Fruit fly (Drosophila melanogaster) whole organism, embryonic: ENCODE data around the gene lectin-30A.

Experiments used
- Atf-2 ChIP-seq: fragments of 200-800 bp; sonication (Bioruptor generic); optimal IDR thresholded peaks from 2 replicates; lab custom pipeline; 2016; ENCODE audit warnings: missing biosample characterization, missing genetic modification characterization
- Bdp1 ChIP-seq: fragments of 200-800 bp; sonication (Bioruptor generic); optimal IDR thresholded peaks from 3 replicates; lab custom pipeline; 2016; ENCODE audit warnings: missing biosample characterization, missing genetic modification characterization
- CG10321 ChIP-seq: fragments of 200-800 bp; sonication (Bioruptor generic); IDR thresholded peaks from 2 replicates; pipeline ENCODE4 v1.3.6; 2022; ENCODE audit warnings: missing biosample characterization, missing genetic modification characterization
- CG10431 ChIP-seq: fragments of 200-800 bp; sonication (Bioruptor generic); optimal IDR thresholded peaks from 3 replicates; lab custom pipeline; 2018; ENCODE audit warnings: missing biosample characterization, mild to moderate bottlenecking, missing genetic modification characterization
- CG10462 ChIP-seq: fragments of 200-800 bp; sonication (Bioruptor generic); optimal IDR thresholded peaks from 2 replicates; lab custom pipeline; 2016; ENCODE audit warnings: missing biosample characterization, missing genetic modification characterization
- CG12236 ChIP-seq: fragments of 200-800 bp; sonication (Bioruptor generic); optimal IDR thresholded peaks from 2 replicates; lab custom pipeline; 2016; ENCODE audit warnings: missing biosample characterization, missing genetic modification characterization
- CG13123 ChIP-seq: fragments of 200-800 bp; sonication (Bioruptor generic); optimal IDR thresholded peaks from 2 replicates; lab custom pipeline; 2016; ENCODE audit warnings: missing biosample characterization, missing genetic modification characterization
- CG14667 ChIP-seq: fragments of 200-800 bp; sonication (Bioruptor generic); IDR thresholded peaks from 2 replicates; pipeline ENCODE4 v1.3.6; 2022; ENCODE audit warnings: missing biosample characterization, missing genetic modification characterization
- CG14965 ChIP-seq: fragments of 200-800 bp; sonication (Bioruptor generic); optimal IDR thresholded peaks from 2 replicates; lab custom pipeline; 2016; ENCODE audit warnings: missing biosample characterization, missing genetic modification characterization, borderline replicate concordance
- CG18011 ChIP-seq: fragments of 200-800 bp; sonication (Bioruptor generic); optimal IDR thresholded peaks from 2 replicates; lab custom pipeline; 2017; ENCODE audit warnings: missing biosample characterization, missing genetic modification characterization, mild to moderate bottlenecking, moderate library complexity, missing genotype
- CG1832 ChIP-seq: fragments of 200-800 bp; sonication (Bioruptor generic); optimal IDR thresholded peaks from 2 replicates; lab custom pipeline; 2017; ENCODE audit warnings: missing biosample characterization, mild to moderate bottlenecking, missing genetic modification characterization, inconsistent platforms
- CG2129 ChIP-seq: fragments of 200-800 bp; sonication (Bioruptor generic); IDR thresholded peaks from 2 replicates; pipeline ENCODE4 v1.3.6; 2022; ENCODE audit warnings: missing biosample characterization, missing genetic modification characterization; ENCODE audit not compliant: partially characterized antibody
- CG31441 ChIP-seq: fragments of 200-800 bp; sonication (Bioruptor generic); IDR thresholded peaks from 2 replicates; pipeline ENCODE4 v1.3.6; 2022; ENCODE audit warnings: missing biosample characterization, missing genetic modification characterization
- CG4328 ChIP-seq: fragments of 200-800 bp; sonication (Bioruptor generic); optimal IDR thresholded peaks from 3 replicates; lab custom pipeline; 2017; ENCODE audit warnings: missing biosample characterization, missing genetic modification reagents, missing genetic modification characterization
- CG5180 ChIP-seq: fragments of 200-800 bp; sonication (Bioruptor generic); optimal IDR thresholded peaks from 3 replicates; lab custom pipeline; 2017; ENCODE audit warnings: missing biosample characterization, missing genetic modification characterization, mild to moderate bottlenecking, moderate library complexity, missing genetic modification reagents
- CG7839 ChIP-seq: fragments of 200-800 bp; sonication (Bioruptor generic); optimal IDR thresholded peaks from 3 replicates; lab custom pipeline; 2018; ENCODE audit warnings: missing biosample characterization, mild to moderate bottlenecking, missing genetic modification characterization, moderate library complexity
- CG8290 ChIP-seq, 3 experiments: fragments of 200-800 bp; sonication (Bioruptor generic); optimal IDR thresholded peaks; 2 replicates each; lab custom pipeline; 2016 to 2019; ENCODE audit warnings: missing biosample characterization in 3 of 3, missing genetic modification characterization in 3 of 3, mild to moderate bottlenecking in 2 of 3, moderate library complexity in 1 of 3
- CG8359 ChIP-seq: fragments of 200-800 bp; sonication (Bioruptor generic); optimal IDR thresholded peaks from 2 replicates; lab custom pipeline; 2017; ENCODE audit warnings: missing biosample characterization, mild to moderate bottlenecking, missing genetic modification characterization, borderline replicate concordance
- CrebB ChIP-seq: fragments of 200-800 bp; sonication (Bioruptor generic); optimal IDR thresholded peaks from 3 replicates; lab custom pipeline; 2018; ENCODE audit warnings: missing biosample characterization, mild to moderate bottlenecking, missing genetic modification characterization
- Doc2 ChIP-seq: fragments of 200-800 bp; sonication (Bioruptor generic); IDR thresholded peaks from 2 replicates; pipeline ENCODE4 v1.3.6; 2022; ENCODE audit warnings: missing biosample characterization, missing genetic modification characterization
- Dref ChIP-seq: fragments of 200-800 bp; sonication (Bioruptor generic); IDR thresholded peaks from 2 replicates; pipeline ENCODE4 v1.3.6; 2022; ENCODE audit warnings: missing biosample characterization, missing genetic modification characterization
- Drgx ChIP-seq: fragments of 200-800 bp; sonication (Bioruptor generic); IDR thresholded peaks from 2 replicates; pipeline ENCODE4 v1.3.6; 2022; ENCODE audit warnings: missing biosample characterization, missing genetic modification characterization
- Ets65A ChIP-seq: fragments of 200-800 bp; sonication (Bioruptor generic); peaks from one replicate; lab custom pipeline; 2016; ENCODE audit warnings: missing biosample characterization, missing genetic modification characterization
- Fer1 ChIP-seq: fragments of 200-800 bp; sonication (Bioruptor generic); optimal IDR thresholded peaks from 2 replicates; lab custom pipeline; 2017; ENCODE audit warnings: missing biosample characterization, mild to moderate bottlenecking, missing genetic modification characterization
- Fer3 ChIP-seq: fragments of 200-800 bp; sonication (Bioruptor generic); optimal IDR thresholded peaks from 2 replicates; lab custom pipeline; 2018; ENCODE audit warnings: missing biosample characterization, mild to moderate bottlenecking, missing genetic modification characterization, moderate library complexity
- Gsc ChIP-seq: fragments of 200-800 bp; sonication (Bioruptor generic); IDR thresholded peaks from 2 replicates; pipeline ENCODE4 v1.3.6; 2022; ENCODE audit warnings: missing biosample characterization, missing genetic modification characterization
- HLH54F ChIP-seq: fragments of 200-800 bp; sonication (Bioruptor generic); optimal IDR thresholded peaks from 3 replicates; lab custom pipeline; 2016; ENCODE audit warnings: missing biosample characterization, missing genetic modification characterization
- NC2α ChIP-seq: fragments of 200-800 bp; sonication (Bioruptor generic); optimal IDR thresholded peaks from 2 replicates; lab custom pipeline; 2016; ENCODE audit warnings: missing biosample characterization, missing genetic modification characterization
- Neu2 ChIP-seq: fragments of 200-800 bp; sonication (Bioruptor generic); optimal IDR thresholded peaks from 3 replicates; lab custom pipeline; 2016; ENCODE audit warnings: missing biosample characterization, missing genetic modification characterization, borderline replicate concordance
- Nf-YB ChIP-seq: fragments of 200-800 bp; sonication (Bioruptor generic); optimal IDR thresholded peaks from 3 replicates; lab custom pipeline; 2019; ENCODE audit warnings: missing biosample characterization, mild to moderate bottlenecking, missing genetic modification characterization, moderate library complexity
- Taf1 ChIP-seq: fragments of 200-800 bp; sonication (Bioruptor generic); IDR thresholded peaks from 2 replicates; pipeline ENCODE4 v1.3.6; 2022; ENCODE audit warnings: missing biosample characterization, missing genetic modification characterization
- ab ChIP-seq: fragments of 200-800 bp; sonication (Bioruptor generic); optimal IDR thresholded peaks from 2 replicates; lab custom pipeline; 2016; ENCODE audit warnings: missing biosample characterization, missing genetic modification characterization
- ap ChIP-seq: fragments of 200-800 bp; sonication (Bioruptor generic); IDR thresholded peaks from 2 replicates; pipeline ENCODE4 v1.3.6; 2022; ENCODE audit warnings: missing biosample characterization, missing genetic modification characterization
- chm ChIP-seq: fragments of 200-800 bp; sonication (Bioruptor generic); IDR thresholded peaks from 2 replicates; pipeline ENCODE4 v1.3.6; 2022; ENCODE audit warnings: missing biosample characterization, missing genetic modification characterization
- dmrt11E ChIP-seq: fragments of 200-800 bp; sonication (Bioruptor generic); optimal IDR thresholded peaks from 3 replicates; lab custom pipeline; 2018; ENCODE audit warnings: missing biosample characterization, mild to moderate bottlenecking, missing genetic modification characterization, moderate library complexity
- exex ChIP-seq: fragments of 200-800 bp; sonication (Bioruptor generic); optimal IDR thresholded peaks from 4 replicates; lab custom pipeline; 2018; ENCODE audit warnings: missing biosample characterization, mild to moderate bottlenecking, missing genetic modification characterization, moderate library complexity
- fd96Cb ChIP-seq: fragments of 200-800 bp; sonication (Bioruptor generic); optimal IDR thresholded peaks from 2 replicates; lab custom pipeline; 2018; ENCODE audit warnings: missing biosample characterization, mild to moderate bottlenecking, missing genetic modification characterization, moderate library complexity
- ftz-f1 ChIP-seq: fragments of 200-800 bp; sonication (Bioruptor generic); optimal IDR thresholded peaks from 2 replicates; lab custom pipeline; 2016; ENCODE audit warnings: missing biosample characterization, missing genetic modification characterization
- inv ChIP-seq: fragments of 200-800 bp; sonication (Bioruptor generic); IDR thresholded peaks from 2 replicates; pipeline ENCODE4 v1.3.6; 2022; ENCODE audit warnings: missing biosample characterization, missing genetic modification characterization; ENCODE audit not compliant: partially characterized antibody
- kni ChIP-seq: fragments of 200-800 bp; sonication (Bioruptor generic); optimal IDR thresholded peaks from 3 replicates; lab custom pipeline; 2017; ENCODE audit warnings: mild to moderate bottlenecking, missing biosample characterization, missing genetic modification reagents, missing genetic modification characterization
- lilli ChIP-seq: fragments of 200-800 bp; sonication (Bioruptor generic); optimal IDR thresholded peaks from 3 replicates; lab custom pipeline; 2016; ENCODE audit warnings: missing biosample characterization, missing genetic modification characterization
- luna ChIP-seq: fragments of 200-800 bp; sonication (Bioruptor generic); optimal IDR thresholded peaks from 2 replicates; lab custom pipeline; 2016; ENCODE audit warnings: missing biosample characterization, missing genetic modification characterization
- mld ChIP-seq: fragments of 200-800 bp; sonication (Bioruptor generic); IDR thresholded peaks from 3 replicates; pipeline ENCODE4 v1.3.6; 2022; ENCODE audit warnings: missing biosample characterization, missing genetic modification characterization; ENCODE audit not compliant: partially characterized antibody
- nerfin-1 ChIP-seq: fragments of 200-800 bp; sonication (Bioruptor generic); optimal IDR thresholded peaks from 3 replicates; lab custom pipeline; 2019; ENCODE audit warnings: missing biosample characterization, mild to moderate bottlenecking, missing genetic modification characterization, moderate library complexity
- org-1 ChIP-seq: fragments of 200-800 bp; sonication (Bioruptor generic); optimal IDR thresholded peaks from 2 replicates; lab custom pipeline; 2017; ENCODE audit warnings: missing biosample characterization, missing genetic modification characterization
- ro ChIP-seq: fragments of 200-800 bp; sonication (Bioruptor generic); IDR thresholded peaks from 2 replicates; pipeline ENCODE4 v1.3.6; 2022; ENCODE audit warnings: missing biosample characterization, missing genetic modification characterization
- row ChIP-seq: fragments of 200-800 bp; sonication (Bioruptor generic); IDR thresholded peaks from 3 replicates; pipeline ENCODE4 v1.3.6; 2022; ENCODE audit warnings: missing biosample characterization, missing genetic modification characterization
- slbo ChIP-seq: fragments of 200-800 bp; sonication (Bioruptor generic); IDR thresholded peaks from 2 replicates; pipeline ENCODE4 v1.3.6; 2022; ENCODE audit warnings: missing biosample characterization, missing genetic modification characterization
- usp ChIP-seq: fragments of >200 bp; optimal IDR thresholded peaks from 2 replicates; lab custom pipeline; 2017; ENCODE audit warnings: missing biosample characterization, missing genetic modification characterization
- vfl ChIP-seq: fragments of 200-800 bp; sonication (Bioruptor generic); optimal IDR thresholded peaks from 2 replicates; lab custom pipeline; 2016; ENCODE audit warnings: missing biosample characterization, missing genetic modification characterization
- zen ChIP-seq: fragments of 200-800 bp; sonication (Bioruptor generic); optimal IDR thresholded peaks from 3 replicates; lab custom pipeline; 2018; ENCODE audit warnings: missing biosample characterization, mild to moderate bottlenecking, missing genetic modification characterization, moderate library complexity

Gene lectin-30A

dm6 chr2L:9235556-9236001, 19.1 kb downstream of the lectin-30A start (continued):
- TF ChIP-seq Drgx (GFP tag; lab: Robert Waterston, UW): peak; percentile 32; the same call in 1 of the 2 replicates
- no peak for TF ChIP-seq CG12236 (GFP tag; lab: Kevin White, UChicago)
- peak; percentile 54 for TF ChIP-seq Fer1 (GFP tag; lab: Kevin White, UChicago)
- no peak for TF ChIP-seq ab
- no peak for TF ChIP-seq inv
- no peak for TF ChIP-seq CG10462 (GFP tag; lab: Kevin White, UChicago)
- TF ChIP-seq exex (tag; lab: Kevin White, UChicago): peak; percentile 50
- TF ChIP-seq CrebB: no peak
- no peak for TF ChIP-seq Ets65A (GFP tag; lab: Kevin White, UChicago)
- TF ChIP-seq Taf1 (GFP tag; lab: Robert Waterston, UW): 0 out of 2 replicates have a peak, but pooled peaks have one; percentile 6
- no peak for TF ChIP-seq CG1832 (GFP tag; lab: Kevin White, UChicago)
- TF ChIP-seq Dref (GFP tag; lab: Robert Waterston, UW): no peak
- TF ChIP-seq vfl (GFP tag; lab: Kevin White, UChicago): no peak
- TF ChIP-seq Doc2 (GFP tag; lab: Robert Waterston, UW): no peak
- TF ChIP-seq ftz-f1 (GFP tag; lab: Kevin White, UChicago): no peak
- no peak for TF ChIP-seq usp (GFP tag; lab: Kevin White, UChicago)
- TF ChIP-seq CG13123 (GFP tag; lab: Kevin White, UChicago): no peak
- no peak for TF ChIP-seq Neu2 (GFP tag; lab: Kevin White, UChicago)
- TF ChIP-seq Bdp1: no peak
- no peak for TF ChIP-seq zen
- TF ChIP-seq chm: no peak
- no peak for TF ChIP-seq org-1 (GFP tag; lab: Kevin White, UChicago)
- TF ChIP-seq row (GFP tag; lab: Robert Waterston, UW): peak; percentile 66
- no peak for TF ChIP-seq CG14667 (GFP tag; lab: Robert Waterston, UW)
- TF ChIP-seq CG4328 (GFP tag; lab: Kevin White, UChicago): no peak
- no peak for TF ChIP-seq HLH54F (GFP tag; lab: Kevin White, UChicago)
- no peak for TF ChIP-seq mld (GFP tag; lab: Robert Waterston, UW)
- no peak for TF ChIP-seq CG5180 (GFP tag; lab: Kevin White, UChicago)
- no peak for TF ChIP-seq ro (GFP tag; lab: Robert Waterston, UW)
- 0 out of 2 replicates have a peak, but pooled peaks have one; percentile 20 for TF ChIP-seq ap (GFP tag; lab: Robert Waterston, UW)
- no peak for TF ChIP-seq luna
- TF ChIP-seq CG31441 (GFP tag; lab: Robert Waterston, UW): peak; percentile 60
- no peak for TF ChIP-seq CG18011 (GFP tag; lab: Kevin White, UChicago)
- peak; percentile 45 for TF ChIP-seq Fer3 (tag; lab: Kevin White, UChicago)
- TF ChIP-seq CG7839 (tag; lab: Kevin White, UChicago): peak; percentile 69
- TF ChIP-seq Nf-YB (GFP tag; lab: Kevin White, UChicago): no peak
- TF ChIP-seq CG2129: no peak
- no peak for TF ChIP-seq dmrt11E (tag; lab: Kevin White, UChicago)
- no peak for TF ChIP-seq Gsc
- no peak for TF ChIP-seq kni
- TF ChIP-seq NC2α (GFP tag; lab: Kevin White, UChicago): no peak
- TF ChIP-seq CG14965 (GFP tag; lab: Kevin White, UChicago): no peak
- TF ChIP-seq lilli: peak; percentile 45
- TF ChIP-seq CG10431 (GFP tag; lab: Kevin White, UChicago): no peak
- TF ChIP-seq nerfin-1 (tag; lab: Kevin White, UChicago): no peak
- 0 out of 2 replicates have a peak, but pooled peaks have one; percentile 20 for TF ChIP-seq CG10321 (GFP tag; lab: Robert Waterston, UW)
- no peak for TF ChIP-seq Atf-2 (GFP tag; lab: Kevin White, UChicago)
- TF ChIP-seq fd96Cb: peak; percentile 33
- peak; percentile 65 for TF ChIP-seq slbo (GFP tag; lab: Robert Waterston, UW)
- no peak for TF ChIP-seq CG8359 (GFP tag; lab: Kevin White, UChicago)
- no peak for TF ChIP-seq CG8290 (GFP tag; optimal IDR thresholded peaks at IDR 0.05; lab: Kevin White, UChicago)
- TF ChIP-seq CG8290 (tag; optimal IDR thresholded peaks at IDR 0.05; lab: Kevin White, UChicago): no peak
